Worm (Caenorhabditis elegans): ENCODE measurements around the gene dach-1.

The dach-1 gene

ce11 chrV:3967762-3968161, 17.9 kb downstream of the dach-1 start, which contains the start of gene cyp-34A8:
Gene cyp-34A8 (minus strand): TSS chrV:3967823.
- TF ChIP-seq vab-15 (tag; optimal IDR thresholded peaks at IDR 0.05), result no peak
- no peak for TF ChIP-seq ces-1 (GFP tag; optimal IDR thresholded peaks at IDR 0.05)
- no peak for TF ChIP-seq ceh-8 (GFP tag; optimal IDR thresholded peaks at IDR 0.05)
- no peak for TF ChIP-seq mdl-1 (tag; optimal IDR thresholded peaks at IDR 0.05)
- no peak for TF ChIP-seq ztf-11 (tag; optimal IDR thresholded peaks at IDR 0.05)
- no peak for TF ChIP-seq xbp-1 (tag; optimal IDR thresholded peaks at IDR 0.05)
- TF ChIP-seq aha-1 (tag; optimal IDR thresholded peaks at IDR 0.05), result no peak
- no peak for TF ChIP-seq C34B4.2 (tag; optimal IDR thresholded peaks at IDR 0.05)
- TF ChIP-seq mef-2 (tag; optimal IDR thresholded peaks at IDR 0.05), result no peak
- TF ChIP-seq lin-35 (GFP tag; optimal IDR thresholded peaks at IDR 0.05), result peak in 1 of 2 experiments; percentile 6
- no peak for TF ChIP-seq C16A3.4 (tag; optimal IDR thresholded peaks at IDR 0.05)
- TF ChIP-seq unc-30 (tag; optimal IDR thresholded peaks at IDR 0.05), result no peak
- no peak for TF ChIP-seq tbx-2 (tag; optimal IDR thresholded peaks at IDR 0.05)
- no peak for TF ChIP-seq C04F5.9 (tag; optimal IDR thresholded peaks at IDR 0.05)
- no peak for TF ChIP-seq hlh-17 (GFP tag; optimal IDR thresholded peaks at IDR 0.05; ENCODE audit: borderline replicate concordance)
- no peak for TF ChIP-seq nhr-47 (tag; optimal IDR thresholded peaks at IDR 0.05)
- TF ChIP-seq dpl-1 (GFP tag; optimal IDR thresholded peaks at IDR 0.05), result no peak
- no peak for TF ChIP-seq nhr-237 (tag; optimal IDR thresholded peaks at IDR 0.05)
- no peak for TF ChIP-seq unc-98 (GFP tag; IDR thresholded peaks at IDR 0.05)
- no peak for TF ChIP-seq unc-86 (tag; optimal IDR thresholded peaks at IDR 0.05)
- TF ChIP-seq unc-62 (GFP tag; optimal IDR thresholded peaks at IDR 0.05), result no peak
- TF ChIP-seq tlp-1 (tag; optimal IDR thresholded peaks at IDR 0.05), result no peak
- no peak for TF ChIP-seq egl-13 (tag; optimal IDR thresholded peaks at IDR 0.05)
- TF ChIP-seq lir-3 (tag; optimal IDR thresholded peaks at IDR 0.05; ENCODE audit: poor library complexity), result no peak
- no peak for TF ChIP-seq efl-1 (optimal IDR thresholded peaks at IDR 0.05)
- peak in 1 of 2 experiments; percentile 68 for TF ChIP-seq efl-1 (GFP tag; optimal IDR thresholded peaks at IDR 0.05 in 1 of 2)
- TF ChIP-seq hlh-4 (tag; optimal IDR thresholded peaks at IDR 0.05), result no peak
- no peak for TF ChIP-seq pqm-1 (tag; optimal IDR thresholded peaks at IDR 0.05)
- no peak for TF ChIP-seq sptf-1 (tag; optimal IDR thresholded peaks at IDR 0.05)
- TF ChIP-seq nhr-77 (tag; optimal IDR thresholded peaks at IDR 0.05), result no peak
- TF ChIP-seq snu-23 (GFP tag; optimal IDR thresholded peaks at IDR 0.05), result peak; percentile 27
- no peak for TF ChIP-seq fkh-10 (GFP tag; optimal IDR thresholded peaks at IDR 0.05)
- no peak for TF ChIP-seq nhr-85 (tag)
- peak; percentile 74 for TF ChIP-seq nhr-20 (tag; optimal IDR thresholded peaks at IDR 0.05)
- TF ChIP-seq unc-130 (tag; optimal IDR thresholded peaks at IDR 0.05), result no peak
- TF ChIP-seq zag-1 (tag; optimal IDR thresholded peaks at IDR 0.05), result no peak
- no peak for TF ChIP-seq nhr-84 (tag; optimal IDR thresholded peaks at IDR 0.05)
- TF ChIP-seq nhr-28 (tag; optimal IDR thresholded peaks at IDR 0.05), result no peak
- no peak for TF ChIP-seq nhr-19 (GFP tag; conservative IDR thresholded peaks at IDR 0.05)
- no peak for TF ChIP-seq isw-1 (GFP tag; IDR thresholded peaks at IDR 0.05)
- no peak for TF ChIP-seq lin-39 (tag; optimal IDR thresholded peaks at IDR 0.05)
- TF ChIP-seq blmp-1 (tag; optimal IDR thresholded peaks at IDR 0.05), result peak; percentile 73
- TF ChIP-seq hpl-2 (GFP tag; optimal IDR thresholded peaks at IDR 0.05), result no peak
- no peak for TF ChIP-seq ama-1 (optimal IDR thresholded peaks at IDR 0.05)
- no peak for TF ChIP-seq fkh-8 (tag; optimal IDR thresholded peaks at IDR 0.05)
- no peak for TF ChIP-seq dsc-1 (tag; optimal IDR thresholded peaks at IDR 0.05)
- no peak for TF ChIP-seq lin-13 (GFP tag; optimal IDR thresholded peaks at IDR 0.05)
- TF ChIP-seq swsn-7 (tag; optimal IDR thresholded peaks at IDR 0.05), result no peak
- no peak for TF ChIP-seq skn-1 (tag; optimal IDR thresholded peaks at IDR 0.05)
- TF ChIP-seq sup-37 (GFP tag; optimal IDR thresholded peaks at IDR 0.05), result no peak
- no peak for TF ChIP-seq lin-15B (tag; optimal IDR thresholded peaks at IDR 0.05)
- no peak for TF ChIP-seq fos-1 (tag; optimal IDR thresholded peaks at IDR 0.05)
- TF ChIP-seq efl-3 (GFP tag; optimal IDR thresholded peaks at IDR 0.05), result no peak
- TF ChIP-seq lin-14 (GFP tag; optimal IDR thresholded peaks at IDR 0.05), result peak; percentile 62
- no peak for TF ChIP-seq pax-3 (tag; optimal IDR thresholded peaks at IDR 0.05)
- peak; percentile 29 for TF ChIP-seq nhr-71 (tag; optimal IDR thresholded peaks at IDR 0.05)
